Worm (Caenorhabditis elegans) whole organism, mixed stage, embryonic: ENCODE results near the gene spdl-1.

ENCODE experiments used
- M03D4.4 ChIP-seq: sonication (generic microtip); optimal IDR thresholded peaks from 2 replicates; lab custom pipeline; 2017; ENCODE audit warnings: mild to moderate bottlenecking, missing genetic modification characterization, missing compliant biosample characterization
- bed-3 ChIP-seq: fragments of 200-800 bp; sonication (Bioruptor generic); optimal IDR thresholded peaks from 3 replicates; lab custom pipeline; 2018; ENCODE audit warnings: mild to moderate bottlenecking, missing genetic modification characterization, moderate library complexity, missing compliant biosample characterization
- blmp-1 ChIP-seq: fragments of 150-350 bp; optimal IDR thresholded peaks from 2 replicates; lab custom pipeline; 2014; ENCODE audit warnings: missing biosample characterization, missing genetic modification characterization
- ceh-43 ChIP-seq: fragments of 200-800 bp; sonication (Bioruptor generic); optimal IDR thresholded peaks from 2 replicates; lab custom pipeline; 2018; ENCODE audit warnings: mild to moderate bottlenecking, missing genetic modification characterization, moderate library complexity, missing compliant biosample characterization
- ces-1 ChIP-seq: fragments of 150-350 bp; optimal IDR thresholded peaks from 2 replicates; lab custom pipeline; 2014; ENCODE audit warnings: missing biosample characterization, missing genetic modification reagents, missing genetic modification characterization
- drap-1 ChIP-seq: fragments of 200-800 bp; sonication (Bioruptor generic); optimal IDR thresholded peaks from 3 replicates; lab custom pipeline; 2018; ENCODE audit warnings: mild to moderate bottlenecking, missing genetic modification characterization, missing compliant biosample characterization
- elt-1 ChIP-seq: sonication (generic microtip); optimal IDR thresholded peaks from 2 replicates; lab custom pipeline; 2017; ENCODE audit warnings: missing genetic modification characterization, mild to moderate bottlenecking, missing compliant biosample characterization, antibody characterized with exemption, moderate library complexity, borderline replicate concordance; ENCODE audit not compliant: insufficient read depth
- elt-3 ChIP-seq: fragments of 150-350 bp; optimal IDR thresholded peaks from 2 replicates; lab custom pipeline; 2014; ENCODE audit warnings: missing biosample characterization, missing genetic modification characterization
- flh-1 ChIP-seq: fragments of 200-800 bp; sonication (Bioruptor generic); optimal IDR thresholded peaks from 2 replicates; lab custom pipeline; 2018; ENCODE audit warnings: mild to moderate bottlenecking, missing genetic modification characterization, moderate library complexity, missing compliant biosample characterization
- ham-2 ChIP-seq: fragments of 200-800 bp; sonication (Bioruptor generic); optimal IDR thresholded peaks from 2 replicates; lab custom pipeline; 2018; ENCODE audit warnings: mild to moderate bottlenecking, missing genetic modification characterization, missing compliant biosample characterization
- lin-13 ChIP-seq: fragments of 150-350 bp; optimal IDR thresholded peaks from 2 replicates; lab custom pipeline; 2014; ENCODE audit warnings: missing biosample characterization, missing genetic modification characterization
- lin-32 ChIP-seq: fragments of 200-800 bp; sonication (Bioruptor generic); optimal IDR thresholded peaks from 2 replicates; lab custom pipeline; 2018; ENCODE audit warnings: mild to moderate bottlenecking, missing genetic modification characterization, missing compliant biosample characterization
- lsy-2 ChIP-seq: fragments of 150-350 bp; optimal IDR thresholded peaks from 2 replicates; lab custom pipeline; 2014; ENCODE audit warnings: missing biosample characterization, missing genetic modification characterization
- mab-5 ChIP-seq: fragments of 150-350 bp; optimal IDR thresholded peaks from 2 replicates; lab custom pipeline; 2014; ENCODE audit warnings: missing biosample characterization, missing genetic modification characterization
- mep-1 ChIP-seq: fragments of 150-350 bp; optimal IDR thresholded peaks from 2 replicates; lab custom pipeline; 2017; ENCODE audit warnings: missing biosample characterization, missing genetic modification reagents, missing genetic modification characterization, inconsistent platforms
- mls-2 ChIP-seq: sonication (generic microtip); optimal IDR thresholded peaks from 2 replicates; lab custom pipeline; 2016; ENCODE audit warnings: mild to moderate bottlenecking, missing genetic modification characterization, moderate library complexity, missing compliant biosample characterization
- nhr-12 ChIP-seq: fragments of 150-350 bp; optimal IDR thresholded peaks from 2 replicates; lab custom pipeline; 2014; ENCODE audit warnings: missing biosample characterization, missing genetic modification characterization
- nhr-2 ChIP-seq: fragments of 150-350 bp; optimal IDR thresholded peaks from 2 replicates; lab custom pipeline; 2014; ENCODE audit warnings: missing biosample characterization, missing genetic modification characterization
- nhr-237 ChIP-seq: fragments of 150-350 bp; optimal IDR thresholded peaks from 2 replicates; lab custom pipeline; 2014; ENCODE audit warnings: missing biosample characterization, missing genetic modification characterization
- nhr-28 ChIP-seq: fragments of 150-350 bp; optimal IDR thresholded peaks from 2 replicates; lab custom pipeline; 2014; ENCODE audit warnings: missing biosample characterization, missing genetic modification characterization
- snpc-4 ChIP-seq: fragments of 150-350 bp; optimal IDR thresholded peaks from 2 replicates; lab custom pipeline; 2014; ENCODE audit warnings: missing biosample characterization, missing genetic modification characterization
- sptf-1 ChIP-seq: sonication (generic microtip); optimal IDR thresholded peaks from 2 replicates; lab custom pipeline; 2017; ENCODE audit warnings: mild to moderate bottlenecking, missing genetic modification characterization, moderate library complexity, missing compliant biosample characterization
- unc-120 ChIP-seq: sonication (generic microtip); optimal IDR thresholded peaks from 2 replicates; lab custom pipeline; 2017; ENCODE audit warnings: missing genetic modification characterization, missing compliant biosample characterization; ENCODE audit not compliant: poor library complexity, severe bottlenecking
- unc-62 ChIP-seq: fragments of 150-350 bp; optimal IDR thresholded peaks from 2 replicates; lab custom pipeline; 2014; ENCODE audit warnings: missing biosample characterization, missing genetic modification reagents, missing genetic modification characterization
- zip-8 ChIP-seq: fragments of 150-350 bp; optimal IDR thresholded peaks from 2 replicates; lab custom pipeline; 2014; ENCODE audit warnings: missing biosample characterization, missing genetic modification characterization
- ztf-11 ChIP-seq: fragments of 150-350 bp; optimal IDR thresholded peaks from 2 replicates; lab custom pipeline; 2014; ENCODE audit warnings: missing biosample characterization, missing genetic modification characterization

Gene spdl-1

DNA sequence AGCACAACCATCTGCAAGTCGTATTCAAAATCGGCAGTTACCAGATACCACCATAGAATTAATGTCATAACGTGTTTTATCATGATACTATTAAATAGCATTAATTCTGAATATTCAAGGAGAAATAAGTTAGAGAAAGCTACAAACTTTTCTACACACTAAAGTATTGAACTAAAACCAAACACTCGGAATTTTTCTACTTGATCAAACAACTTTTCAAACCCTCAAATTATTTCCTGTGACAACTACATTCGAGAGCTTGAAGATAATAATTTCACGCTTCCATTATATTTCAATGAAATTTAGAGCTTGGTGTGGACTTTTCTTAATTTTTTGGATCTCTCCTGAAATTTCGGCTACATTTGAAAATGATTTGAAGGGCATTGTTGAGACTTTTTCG, 41.1 kb downstream of the spdl-1 start, which contains the start of gene irld-47:
Gene irld-47 (minus strand): TSS at position 101 of the 400 bp plus-strand sequence.
- no peak for TF ChIP-seq mab-5 (tag; lab: Kevin White, UChicago)
- TF ChIP-seq mls-2 (tag; lab: Kevin White, UChicago), result no peak
- no peak for TF ChIP-seq unc-62 (GFP tag; lab: Kevin White, UChicago)
- no peak for TF ChIP-seq nhr-2
- no peak for TF ChIP-seq snpc-4 (tag; lab: Kevin White, UChicago)
- no peak for TF ChIP-seq flh-1 (GFP tag; lab: Kevin White, UChicago)
- no peak for TF ChIP-seq ham-2 (GFP tag; lab: Kevin White, UChicago)
- TF ChIP-seq sptf-1 (tag; lab: Kevin White, UChicago), result no peak

DNA sequence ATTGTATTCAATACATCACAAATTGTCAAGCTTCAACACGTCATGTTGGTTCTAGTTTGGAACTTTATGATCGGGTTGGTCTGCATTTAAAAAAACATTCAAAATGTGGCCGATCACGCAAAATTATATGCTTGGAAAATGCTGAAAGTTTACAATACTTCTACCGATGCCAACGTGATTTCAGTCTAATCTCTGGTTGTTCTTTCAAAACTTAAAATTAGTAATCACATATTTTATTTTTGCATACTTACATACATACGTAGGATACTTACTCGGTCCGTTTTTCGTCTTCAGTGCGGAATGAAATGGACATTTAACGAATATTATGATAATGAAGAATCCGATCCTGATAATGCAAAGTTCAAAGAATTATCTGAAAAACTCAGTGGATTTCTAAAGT, 43.7 kb downstream of the spdl-1 start, which contains the start of gene srw-62:
Gene srw-62 (plus strand): TSS at position 301 of the 400 bp plus-strand sequence.
- TF ChIP-seq ztf-11 (tag; lab: Kevin White, UChicago), result no peak
- no peak for TF ChIP-seq elt-1 (tag; lab: Kevin White, UChicago)
- TF ChIP-seq bed-3 (GFP tag; lab: Kevin White, UChicago), result no peak
- no peak for TF ChIP-seq M03D4.4 (tag; lab: Kevin White, UChicago)
- no peak for TF ChIP-seq mab-5 (tag; lab: Kevin White, UChicago)
- TF ChIP-seq ceh-43 (GFP tag; lab: Kevin White, UChicago), result no peak
- no peak for TF ChIP-seq flh-1 (GFP tag; lab: Kevin White, UChicago)
- TF ChIP-seq nhr-12, result no peak

DNA sequence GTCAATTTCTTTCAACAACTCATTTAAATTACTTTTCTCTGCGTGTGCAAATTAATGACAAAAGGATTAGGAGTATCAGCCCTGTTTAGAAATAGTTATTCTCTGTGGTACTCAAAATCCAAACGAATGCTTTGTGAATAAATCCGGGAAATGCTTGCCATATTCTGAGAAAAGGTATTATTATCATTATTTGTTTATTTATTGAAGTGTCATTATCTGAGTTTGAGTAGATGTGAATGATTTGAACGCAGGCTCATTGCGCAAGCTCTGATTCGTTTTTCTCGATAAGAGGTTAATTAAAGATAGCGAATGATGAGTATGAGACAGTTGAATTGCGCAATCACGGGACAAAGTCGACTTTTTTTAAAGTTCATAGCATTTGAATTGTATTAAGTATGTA, 46.5 kb downstream of the spdl-1 start:
- TF ChIP-seq zip-8 (tag; lab: Kevin White, UChicago) (peak; percentile 87), sptf-1 (tag; lab: Kevin White, UChicago) (no peak), lin-13 (no peak), elt-3 (tag; lab: Kevin White, UChicago) (no peak), mls-2 (tag; lab: Kevin White, UChicago) (no peak)

DNA sequence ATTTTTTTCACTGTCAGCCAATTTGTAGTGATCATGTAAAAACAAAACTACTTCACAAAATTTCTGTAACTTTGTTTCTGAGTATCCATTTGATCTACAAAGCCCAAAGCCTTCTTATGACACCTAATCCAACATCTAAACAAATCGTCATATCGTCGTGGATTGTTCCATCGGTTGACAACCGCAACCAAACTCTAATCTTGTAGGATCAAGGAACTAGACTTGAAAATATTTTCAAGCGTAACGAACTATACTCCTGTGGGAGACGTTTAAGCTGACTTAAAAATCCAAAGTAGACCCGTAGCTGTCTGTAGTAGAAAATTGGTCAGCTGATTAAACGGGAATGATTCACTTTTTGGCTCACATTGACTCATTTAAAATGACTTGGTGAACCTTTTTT, 48.2 kb downstream of the spdl-1 start:
- no peak for TF ChIP-seq elt-3 (tag; lab: Kevin White, UChicago)
- no peak for TF ChIP-seq ham-2 (GFP tag; lab: Kevin White, UChicago)
- no peak for TF ChIP-seq snpc-4 (tag; lab: Kevin White, UChicago)
- no peak for TF ChIP-seq mep-1 (tag; lab: Kevin White, UChicago)
- TF ChIP-seq nhr-12, result no peak
- TF ChIP-seq lsy-2 (tag; lab: Kevin White, UChicago), result no peak
- no peak for TF ChIP-seq nhr-28 (tag; lab: Kevin White, UChicago)
- no peak for TF ChIP-seq unc-120 (tag; lab: Kevin White, UChicago)
- TF ChIP-seq nhr-2, result no peak
- no peak for TF ChIP-seq sptf-1 (tag; lab: Kevin White, UChicago)

DNA sequence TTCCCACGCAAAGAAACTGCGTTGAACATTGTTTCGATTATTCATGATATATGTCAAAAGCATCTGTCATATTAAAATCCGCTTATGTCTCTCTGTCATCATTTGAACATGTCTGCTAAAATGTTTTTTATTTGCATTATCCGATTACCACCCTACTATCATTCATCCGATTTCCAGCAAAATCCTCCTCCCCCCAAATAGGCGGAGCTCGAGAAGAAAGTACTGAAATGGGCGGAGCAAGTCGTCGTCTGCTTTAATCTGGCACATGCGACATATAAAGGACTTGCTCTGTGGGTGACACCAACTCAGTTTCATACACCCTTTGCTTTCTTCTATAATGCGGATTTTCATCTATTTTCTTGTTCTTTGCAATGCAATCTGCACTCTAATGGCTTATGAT, 50.7 kb downstream of the spdl-1 start, which contains the start of gene T09A5.14:
Gene T09A5.14 (plus strand): TSS at position 301 of the 400 bp plus-strand sequence.
- no peak for TF ChIP-seq drap-1 (GFP tag; lab: Kevin White, UChicago)
- no peak for TF ChIP-seq M03D4.4 (tag; lab: Kevin White, UChicago)
- TF ChIP-seq lin-32 (GFP tag; lab: Kevin White, UChicago), result no peak
- no peak for TF ChIP-seq ces-1 (GFP tag; lab: Kevin White, UChicago)
- TF ChIP-seq bed-3 (GFP tag; lab: Kevin White, UChicago), result no peak
- no peak for TF ChIP-seq nhr-237
- TF ChIP-seq snpc-4 (tag; lab: Kevin White, UChicago), result no peak
- no peak for TF ChIP-seq zip-8 (tag; lab: Kevin White, UChicago)
- TF ChIP-seq flh-1 (GFP tag; lab: Kevin White, UChicago), result no peak
- TF ChIP-seq sptf-1 (tag; lab: Kevin White, UChicago), result no peak
- no peak for TF ChIP-seq unc-62 (GFP tag; lab: Kevin White, UChicago)
- TF ChIP-seq elt-3 (tag; lab: Kevin White, UChicago), result no peak
- TF ChIP-seq nhr-2, result no peak
- TF ChIP-seq nhr-12, result no peak
- TF ChIP-seq nhr-28 (tag; lab: Kevin White, UChicago), result no peak
- no peak for TF ChIP-seq blmp-1 (tag; lab: Kevin White, UChicago)
